Worm (Caenorhabditis elegans): ENCODE data around the gene dhs-25.
A peak's percentile ranks its signal among the peaks of the same experiment; 100 is the strongest.

ce11 chrX:1502914-1503313 lies 16.6 kb downstream of the dhs-25 start:
- no peak for TF ChIP-seq dox-1 (GFP tag; IDR thresholded peaks at IDR 0.05)
- 0 out of 2 replicates have a peak, but pooled peaks have one; percentile 11 for TF ChIP-seq ceh-40 (GFP tag; IDR thresholded peaks at IDR 0.05)
- no peak for TF ChIP-seq pha-4 (tag; optimal IDR thresholded peaks at IDR 0.05)

All from whole organism, young adult.